Worm (Caenorhabditis elegans) whole organism, young adult: ENCODE measurements around the gene syg-1.

Experiments used
- D2030.7 ChIP-seq: fragments of 200-800 bp; sonication (Bioruptor generic); IDR thresholded peaks from 2 replicates; pipeline ENCODE4 v1.3.6; 2022; ENCODE audit warnings: missing genetic modification reagents, missing genetic modification characterization, missing compliant biosample characterization
- F55B11.4 ChIP-seq: sonication (generic microtip); optimal IDR thresholded peaks from 2 replicates; lab custom pipeline; 2016; ENCODE audit warnings: missing compliant biosample characterization, missing genetic modification characterization, borderline replicate concordance; ENCODE audit not compliant: insufficient read depth
- ccch-3 ChIP-seq: fragments of 200-800 bp; sonication (Bioruptor generic); optimal IDR thresholded peaks from 2 replicates; lab custom pipeline; 2018; ENCODE audit warnings: mild to moderate bottlenecking, missing genetic modification characterization, missing compliant biosample characterization
- hlh-26 ChIP-seq: fragments of 200-800 bp; sonication (Bioruptor generic); conservative IDR thresholded peaks from 2 replicates; pipeline ENCODE4 v1.3.6; 2022; ENCODE audit warnings: missing genetic modification reagents, missing genetic modification characterization, missing compliant biosample characterization
- lin-35 ChIP-seq, 3 experiments: fragments of 150-350 bp in 2 of 3; sonication (generic microtip) in 1 of 3; optimal IDR thresholded peaks; 2 replicates each; lab custom pipeline; 2014 to 2018; ENCODE audit warnings: missing biosample characterization in 3 of 3, missing genetic modification characterization in 3 of 3, missing genetic modification reagents in 3 of 3
- lin-40 ChIP-seq: sonication (generic microtip); optimal IDR thresholded peaks from 2 replicates; lab custom pipeline; 2016; ENCODE audit warnings: missing genetic modification characterization, mild to moderate bottlenecking, missing compliant biosample characterization, missing genotype, missing genetic modification reagents
- mel-28 ChIP-seq: sonication (generic microtip); optimal IDR thresholded peaks from 2 replicates; lab custom pipeline; 2016; ENCODE audit warnings: borderline replicate concordance, mild to moderate bottlenecking, missing genetic modification characterization, missing compliant biosample characterization
- rec-8 ChIP-seq, 2 experiments: sonication (generic microtip); optimal IDR thresholded peaks; 2 replicates each; lab custom pipeline; 2016; ENCODE audit warnings: mild to moderate bottlenecking in 2 of 2, missing genetic modification characterization in 2 of 2, missing genetic modification reagents in 2 of 2, missing genotype in 2 of 2, missing biosample characterization in 1 of 2, missing compliant biosample characterization in 1 of 2, moderate library complexity in 1 of 2
- snpc-4 ChIP-seq, 5 experiments: fragments of 150-350 bp in 1 of 5; sonication (generic microtip) in 4 of 5; optimal IDR thresholded peaks; 2 replicates each; lab custom pipeline; 2014 to 2018; ENCODE audit warnings: missing genetic modification characterization in 5 of 5, missing biosample characterization in 3 of 5, antibody characterized with exemption in 2 of 5, mild to moderate bottlenecking in 2 of 5, missing compliant biosample characterization in 2 of 5, missing genotype in 2 of 5, moderate library complexity in 2 of 5, missing genetic modification reagents in 1 of 5
- sptf-2 ChIP-seq: fragments of 200-800 bp; sonication (Bioruptor generic); optimal IDR thresholded peaks from 2 replicates; lab custom pipeline; 2018; ENCODE audit warnings: mild to moderate bottlenecking, missing genetic modification characterization, missing compliant biosample characterization
- ztf-22 ChIP-seq: fragments of 200-800 bp; sonication (Bioruptor generic); optimal IDR thresholded peaks from 2 replicates; lab custom pipeline; 2018; ENCODE audit warnings: mild to moderate bottlenecking, missing genetic modification characterization, moderate library complexity, missing compliant biosample characterization

DNA sequence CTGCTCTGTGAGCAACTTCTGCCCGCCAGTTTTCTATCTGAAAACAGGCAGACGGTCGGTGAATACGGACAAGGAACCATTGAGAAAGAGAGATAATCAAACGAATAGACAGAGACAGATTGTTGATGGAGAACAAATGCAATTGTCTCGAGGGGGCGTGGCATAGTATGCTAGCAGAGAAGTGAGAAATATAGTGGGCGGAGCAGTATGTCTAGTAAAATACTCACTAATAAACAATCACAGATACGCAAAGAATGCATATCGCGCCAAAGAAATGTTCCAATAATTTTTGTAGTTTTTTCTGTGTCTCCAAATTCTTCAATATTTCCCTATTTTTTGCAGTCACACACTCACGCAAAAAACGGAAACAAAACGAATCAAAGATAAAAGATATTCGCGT lies 17.2 kb upstream of the syg-1 start, which contains the start of gene tbc-12:
- no peak for TF ChIP-seq hlh-26
- no peak for TF ChIP-seq F55B11.4 (tag; lab: Kevin White, UChicago)
- TF ChIP-seq snpc-4 (GFP tag; optimal IDR thresholded peaks at IDR 0.05; lab: Kevin White, UChicago), result no peak
- no peak for TF ChIP-seq snpc-4 (tag; optimal IDR thresholded peaks at IDR 0.05; lab: Kevin White, UChicago)
- TF ChIP-seq lin-40, result no peak
- TF ChIP-seq ztf-22 (GFP tag; lab: Kevin White, UChicago), result no peak
- TF ChIP-seq ccch-3, result no peak
- TF ChIP-seq mel-28 (tag; lab: Kevin White, UChicago), result no peak
- no peak for TF ChIP-seq lin-35 (GFP tag; optimal IDR thresholded peaks at IDR 0.05; lab: Kevin White, UChicago)
- no peak for TF ChIP-seq rec-8 (tag; optimal IDR thresholded peaks at IDR 0.05; lab: Kevin White, UChicago)
- no peak for TF ChIP-seq sptf-2 (GFP tag; lab: Kevin White, UChicago)
- no peak for TF ChIP-seq D2030.7
